Worm (Caenorhabditis elegans) whole organism, mixed stage, embryonic: Measurements from ENCODE around the gene srr-8.

Experiments used
- ceh-39 ChIP-seq: fragments of 150-350 bp; optimal IDR thresholded peaks from 2 replicates; lab custom pipeline; 2014; ENCODE audit warnings: missing biosample characterization, missing genetic modification characterization
- ces-1 ChIP-seq: fragments of 150-350 bp; optimal IDR thresholded peaks from 2 replicates; lab custom pipeline; 2014; ENCODE audit warnings: missing biosample characterization, missing genetic modification reagents, missing genetic modification characterization
- elt-3 ChIP-seq: fragments of 150-350 bp; optimal IDR thresholded peaks from 2 replicates; lab custom pipeline; 2014; ENCODE audit warnings: missing biosample characterization, missing genetic modification characterization
- lin-13 ChIP-seq: fragments of 150-350 bp; optimal IDR thresholded peaks from 2 replicates; lab custom pipeline; 2014; ENCODE audit warnings: missing biosample characterization, missing genetic modification characterization
- lsy-2 ChIP-seq: fragments of 150-350 bp; optimal IDR thresholded peaks from 2 replicates; lab custom pipeline; 2014; ENCODE audit warnings: missing biosample characterization, missing genetic modification characterization
- mep-1 ChIP-seq: fragments of 150-350 bp; optimal IDR thresholded peaks from 2 replicates; lab custom pipeline; 2017; ENCODE audit warnings: missing biosample characterization, missing genetic modification reagents, missing genetic modification characterization, inconsistent platforms
- mls-2 ChIP-seq: sonication (generic microtip); optimal IDR thresholded peaks from 2 replicates; lab custom pipeline; 2016; ENCODE audit warnings: mild to moderate bottlenecking, missing genetic modification characterization, moderate library complexity, missing compliant biosample characterization
- nhr-237 ChIP-seq: fragments of 150-350 bp; optimal IDR thresholded peaks from 2 replicates; lab custom pipeline; 2014; ENCODE audit warnings: missing biosample characterization, missing genetic modification characterization
- nhr-28 ChIP-seq: fragments of 150-350 bp; optimal IDR thresholded peaks from 2 replicates; lab custom pipeline; 2014; ENCODE audit warnings: missing biosample characterization, missing genetic modification characterization
- snpc-4 ChIP-seq: fragments of 150-350 bp; optimal IDR thresholded peaks from 2 replicates; lab custom pipeline; 2014; ENCODE audit warnings: missing biosample characterization, missing genetic modification characterization
- unc-39 ChIP-seq: fragments of 150-350 bp; optimal IDR thresholded peaks from 2 replicates; lab custom pipeline; 2014; ENCODE audit warnings: missing biosample characterization, missing genetic modification characterization
- unc-62 ChIP-seq: fragments of 150-350 bp; optimal IDR thresholded peaks from 2 replicates; lab custom pipeline; 2014; ENCODE audit warnings: missing biosample characterization, missing genetic modification reagents, missing genetic modification characterization
- ztf-11 ChIP-seq: fragments of 150-350 bp; optimal IDR thresholded peaks from 2 replicates; lab custom pipeline; 2014; ENCODE audit warnings: missing biosample characterization, missing genetic modification characterization

DNA sequence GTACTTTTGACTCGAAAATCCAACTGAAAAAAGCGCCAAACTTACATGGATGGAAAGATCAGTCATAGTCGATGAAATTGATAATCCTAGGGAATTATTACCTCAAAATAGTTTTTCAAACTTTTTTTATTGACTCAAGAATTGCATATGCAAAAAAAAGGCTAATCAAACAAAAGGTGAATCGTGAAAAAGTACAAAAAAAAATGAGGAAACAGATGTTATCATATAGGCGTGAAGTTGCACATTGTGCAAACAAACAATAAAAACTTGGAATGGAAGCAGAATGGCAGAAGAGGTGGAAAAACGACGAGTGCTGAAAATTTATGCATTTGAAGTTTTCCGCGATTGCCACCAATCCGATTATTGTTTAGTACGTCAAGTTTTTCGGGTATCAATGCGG, 44.6 kb downstream of the srr-8 start, which contains the start of gene exc-14:
- TF ChIP-seq mls-2 (tag; lab: Kevin White, UChicago) (no peak), elt-3 (no peak), unc-39 (no peak), lsy-2 (tag; lab: Kevin White, UChicago) (no peak), snpc-4 (tag; lab: Kevin White, UChicago) (no peak), ces-1 (GFP tag; lab: Kevin White, UChicago) (no peak), lin-13 (tag; lab: Kevin White, UChicago) (no peak), ceh-39 (tag; lab: Kevin White, UChicago) (no peak), mep-1 (tag; lab: Kevin White, UChicago) (no peak), nhr-28 (tag; lab: Kevin White, UChicago) (no peak), ztf-11 (tag; lab: Kevin White, UChicago) (no peak), nhr-237 (tag; lab: Kevin White, UChicago) (no peak), unc-62 (GFP tag; lab: Kevin White, UChicago) (no peak)
